Fruit fly (Drosophila melanogaster): ENCODE data around the gene Mst77F.

DNA sequence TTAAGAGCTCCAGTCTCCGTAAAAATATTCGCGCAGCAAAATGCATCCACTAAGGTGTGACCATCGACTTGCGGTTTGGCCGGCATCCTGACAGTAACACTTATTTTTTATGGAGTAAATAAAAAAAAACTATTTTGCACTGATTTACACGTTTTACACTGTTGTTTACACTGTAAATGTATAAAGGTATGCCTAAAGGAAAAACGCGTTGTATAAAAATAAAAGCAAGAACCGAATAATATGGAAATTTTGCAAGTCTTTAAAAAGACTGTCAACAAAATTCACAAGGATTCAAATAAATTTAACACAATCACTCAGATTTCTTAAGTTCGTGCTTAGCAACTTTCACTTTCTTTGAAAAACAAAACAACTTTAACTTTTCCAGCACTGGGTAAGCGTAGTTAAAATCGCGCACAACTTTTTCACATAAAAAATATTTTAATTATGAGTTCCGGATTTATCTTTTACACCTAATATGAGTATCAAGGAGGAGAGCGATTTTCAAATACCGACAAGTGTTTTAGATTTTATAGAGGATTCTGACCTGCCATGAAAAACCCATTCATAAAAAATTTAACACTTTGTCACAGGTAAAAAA is 5.5 kb upstream of the Mst77F start:
- TF ChIP-seq CG4496 (GFP tag; IDR thresholded peaks at IDR 0.05) (no peak), Snoo (tag; optimal IDR thresholded peaks at IDR 0.05) (no peak), CG13204 (GFP tag; optimal IDR thresholded peaks at IDR 0.05) (no peak), Pif1A (GFP tag; optimal IDR thresholded peaks at IDR 0.05) (no peak), CG17806 (tag; optimal IDR thresholded peaks at IDR 0.05) (no peak)

All from whole organism, pupa.